Worm (Caenorhabditis elegans) whole organism, late embryonic: ENCODE measurements around the gene str-38.

Source experiments
- tbx-2 ChIP-seq: sonication (generic microtip); optimal IDR thresholded peaks from 2 replicates; lab custom pipeline; 2016; ENCODE audit warnings: missing genetic modification characterization, missing compliant biosample characterization
- unc-42 ChIP-seq: sonication (generic microtip); optimal IDR thresholded peaks from 2 replicates; lab custom pipeline; 2016; ENCODE audit warnings: missing genotype, missing genetic modification characterization, missing compliant biosample characterization

- no peak for TF ChIP-seq unc-42 (tag; lab: Kevin White, UChicago)
- no peak for TF ChIP-seq tbx-2 (tag; lab: Kevin White, UChicago)
These were observed 21.7 kb downstream of the str-38 start, which contains the start of gene Y6E2A.1 for ce11 chrV:15710401-15710800.
